Fruit fly (Drosophila melanogaster): ENCODE measurements around the gene rdx.

Gene rdx

DNA sequence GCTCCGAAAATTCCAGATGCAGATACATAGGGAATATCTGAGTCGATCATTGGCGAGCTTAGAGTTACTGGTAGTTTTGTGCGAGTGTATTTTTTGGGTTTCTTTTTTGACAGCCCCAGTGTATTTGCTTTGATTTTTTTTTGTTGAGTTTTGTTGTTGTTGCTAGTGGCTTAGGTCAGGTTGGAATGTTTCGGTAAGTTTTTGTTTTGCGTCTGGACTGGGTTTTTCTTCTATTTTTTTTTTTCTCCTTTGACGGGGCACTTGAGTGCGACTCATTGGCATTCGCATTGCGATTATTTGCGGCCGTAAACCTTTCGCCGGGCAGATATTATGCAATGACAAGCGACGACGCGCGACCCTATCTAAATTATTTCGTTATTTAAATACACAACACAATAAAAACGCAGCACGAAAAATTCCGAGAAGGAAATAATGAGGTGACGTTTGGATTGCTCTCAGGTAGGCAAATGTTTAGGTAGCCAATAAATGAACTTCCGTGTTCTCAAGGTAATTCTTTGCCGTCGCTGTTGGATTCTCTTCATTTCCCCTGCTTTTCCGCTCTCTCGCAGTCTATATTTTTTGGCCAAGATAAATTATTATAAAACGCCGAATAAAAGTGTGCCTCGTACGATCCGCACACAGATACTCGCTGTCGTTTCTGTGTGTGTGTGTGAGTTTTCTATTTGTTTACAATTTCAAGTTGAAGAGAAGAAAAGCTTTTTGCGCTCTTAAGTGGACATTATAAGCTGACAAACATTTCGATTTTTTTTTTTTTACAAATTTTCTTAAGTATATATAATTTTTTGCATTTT, 32.5 kb upstream of the rdx start (continued):
- TF ChIP-seq CG8765 (GFP tag; IDR thresholded peaks at IDR 0.05) (no peak), Dp (GFP tag; optimal IDR thresholded peaks at IDR 0.05) (no peak), Ada2b (GFP tag; IDR thresholded peaks at IDR 0.05) (no peak), Sox102F (GFP tag; optimal IDR thresholded peaks at IDR 0.05) (no peak), sd (tag; optimal IDR thresholded peaks at IDR 0.05) (peak; percentile 75), chinmo (GFP tag; IDR thresholded peaks at IDR 0.05; ENCODE audit: partially characterized antibody) (0 out of 4 replicates have a peak, but pooled peaks have one; percentile 46), CG10543 (GFP tag; optimal IDR thresholded peaks at IDR 0.05) (no peak), mirr (GFP tag; optimal IDR thresholded peaks at IDR 0.05) (peak; percentile 44), dmrt99B (tag; optimal IDR thresholded peaks at IDR 0.05) (no peak), CG7357 (GFP tag; IDR thresholded peaks at IDR 0.05) (no peak), CG17385 (GFP tag; optimal IDR thresholded peaks at IDR 0.05) (no peak), CG10267 (tag; optimal IDR thresholded peaks at IDR 0.05) (no peak), h (optimal IDR thresholded peaks at IDR 0.05) (no peak), Lhr (GFP tag; optimal IDR thresholded peaks at IDR 0.05) (no peak), CG4328 (GFP tag; optimal IDR thresholded peaks at IDR 0.05) (no peak), lilli (GFP tag; optimal IDR thresholded peaks at IDR 0.05) (peak; percentile 3), Ssrp (tag; optimal IDR thresholded peaks at IDR 0.05) (no peak), al (GFP tag; IDR thresholded peaks at IDR 0.05) (no peak), grn (GFP tag; optimal IDR thresholded peaks at IDR 0.05) (no peak), usp (GFP tag; optimal IDR thresholded peaks at IDR 0.05) (no peak), tin (GFP tag; optimal IDR thresholded peaks at IDR 0.05) (no peak), CG5180 (GFP tag; optimal IDR thresholded peaks at IDR 0.05) (peak; percentile 29), grau (tag; optimal IDR thresholded peaks at IDR 0.05) (no peak), Bteb2 (GFP tag; optimal IDR thresholded peaks at IDR 0.05) (no peak), CG9437 (GFP tag; optimal IDR thresholded peaks at IDR 0.05) (no peak), gro (GFP tag; optimal IDR thresholded peaks at IDR 0.05) (peak; percentile 41), slou (GFP tag; optimal IDR thresholded peaks at IDR 0.05) (no peak), CG11504 (tag; optimal IDR thresholded peaks at IDR 0.05) (no peak), CG9876 (GFP tag; optimal IDR thresholded peaks at IDR 0.05) (no peak), Blimp-1 (GFP tag; optimal IDR thresholded peaks at IDR 0.05) (peak; percentile 28), gsb (GFP tag; IDR thresholded peaks at IDR 0.05) (no peak), zf30C (GFP tag; optimal IDR thresholded peaks at IDR 0.05) (peak; percentile 27), Gsc (GFP tag; IDR thresholded peaks at IDR 0.05) (no peak), CG18476 (GFP tag; optimal IDR thresholded peaks at IDR 0.05) (no peak), Ravus (GFP tag; IDR thresholded peaks at IDR 0.05) (no peak), Ptx1 (GFP tag; IDR thresholded peaks at IDR 0.05) (no peak), abd-A (tag; optimal IDR thresholded peaks at IDR 0.05) (peak; percentile 29), CG12744 (GFP tag; optimal IDR thresholded peaks at IDR 0.05) (no peak), bcd (GFP tag; optimal IDR thresholded peaks at IDR 0.05) (peak; percentile 2), CG1024 (GFP tag; IDR thresholded peaks at IDR 0.05) (no peak), tgo (GFP tag; IDR thresholded peaks at IDR 0.05) (no peak), CG13624 (GFP tag; optimal IDR thresholded peaks at IDR 0.05) (no peak), BtbVII (GFP tag; optimal IDR thresholded peaks at IDR 0.05) (peak; percentile 38), CG6854 (GFP tag; optimal IDR thresholded peaks at IDR 0.05) (no peak), Dip3 (GFP tag; optimal IDR thresholded peaks at IDR 0.05) (no peak), unpg (GFP tag; optimal IDR thresholded peaks at IDR 0.05) (no peak), salm (tag; optimal IDR thresholded peaks at IDR 0.05) (no peak), HmgZ (tag; optimal IDR thresholded peaks at IDR 0.05) (no peak), dati (GFP tag; IDR thresholded peaks at IDR 0.05) (no peak), Bgb (GFP tag; IDR thresholded peaks at IDR 0.05; ENCODE audit: partially characterized antibody) (no peak)

Measured in whole organism, embryonic.